Worm (Caenorhabditis elegans): ENCODE measurements around the gene str-170.
A peak's percentile ranks its signal among the peaks of the same experiment; 100 is the strongest.

Gene str-170

DNA sequence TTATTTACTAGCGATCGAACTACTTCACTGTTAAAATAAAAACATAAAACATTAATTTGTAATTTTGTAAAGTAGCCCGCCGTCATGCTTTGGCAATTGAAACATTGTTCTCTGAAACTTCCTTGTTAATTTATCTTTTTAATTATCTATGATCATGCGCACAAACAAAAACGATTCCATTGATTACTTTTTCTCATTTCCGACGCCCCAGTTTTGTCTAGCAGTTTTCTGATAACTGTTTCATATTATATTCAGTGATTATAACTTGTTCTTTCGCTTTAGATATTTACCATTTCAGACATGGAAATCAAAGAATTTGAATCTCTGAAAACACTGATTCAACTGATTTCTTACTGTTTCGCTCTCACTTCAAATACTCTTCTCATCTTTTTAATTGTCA lies at the start of gene str-170:
str-170 (plus strand) TSS at position 301 of the 400 bp plus-strand sequence.
- no peak for TF ChIP-seq mep-1 (tag; optimal IDR thresholded peaks at IDR 0.05)
- no peak for TF ChIP-seq nhr-90 (tag; optimal IDR thresholded peaks at IDR 0.05; ENCODE audit: poor library complexity)
- no peak for TF ChIP-seq mdl-1 (tag; optimal IDR thresholded peaks at IDR 0.05)
- TF ChIP-seq fos-1 (tag; optimal IDR thresholded peaks at IDR 0.05), result no peak
- TF ChIP-seq blmp-1 (tag; optimal IDR thresholded peaks at IDR 0.05), result no peak
- TF ChIP-seq lin-14 (GFP tag; optimal IDR thresholded peaks at IDR 0.05), result no peak
- TF ChIP-seq ets-5 (GFP tag; IDR thresholded peaks at IDR 0.05), result no peak
- TF ChIP-seq ceh-88 (GFP tag; IDR thresholded peaks at IDR 0.05), result no peak
- no peak for TF ChIP-seq hlh-4 (tag; optimal IDR thresholded peaks at IDR 0.05)

DNA sequence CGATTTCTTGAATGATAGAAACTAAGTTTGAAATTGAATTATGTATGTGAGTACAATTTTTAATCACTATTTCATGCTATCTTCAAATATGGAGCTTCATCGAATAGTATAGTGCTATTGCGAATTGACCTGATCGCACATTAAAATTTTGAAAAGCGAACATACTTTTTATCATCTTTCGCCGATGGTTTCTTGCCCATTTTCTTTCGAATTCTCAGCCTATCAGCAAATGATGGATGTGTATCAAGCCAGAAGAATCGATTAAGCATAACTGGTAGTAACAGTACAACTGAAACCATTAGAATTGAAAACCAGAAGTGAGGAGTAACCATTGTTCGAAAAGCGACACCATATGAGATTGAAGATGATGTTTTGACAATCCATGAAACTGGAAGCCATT lies 47.6 kb upstream of the str-170 start:
- TF ChIP-seq unc-130 (tag; optimal IDR thresholded peaks at IDR 0.05), result no peak
- no peak for TF ChIP-seq swsn-7 (tag; optimal IDR thresholded peaks at IDR 0.05)
- TF ChIP-seq hlh-4 (tag; optimal IDR thresholded peaks at IDR 0.05), result no peak
- TF ChIP-seq nhr-71 (tag; optimal IDR thresholded peaks at IDR 0.05), result no peak
- no peak for TF ChIP-seq nhr-47 (tag; optimal IDR thresholded peaks at IDR 0.05)
- no peak for TF ChIP-seq ceh-88 (GFP tag; IDR thresholded peaks at IDR 0.05)

DNA sequence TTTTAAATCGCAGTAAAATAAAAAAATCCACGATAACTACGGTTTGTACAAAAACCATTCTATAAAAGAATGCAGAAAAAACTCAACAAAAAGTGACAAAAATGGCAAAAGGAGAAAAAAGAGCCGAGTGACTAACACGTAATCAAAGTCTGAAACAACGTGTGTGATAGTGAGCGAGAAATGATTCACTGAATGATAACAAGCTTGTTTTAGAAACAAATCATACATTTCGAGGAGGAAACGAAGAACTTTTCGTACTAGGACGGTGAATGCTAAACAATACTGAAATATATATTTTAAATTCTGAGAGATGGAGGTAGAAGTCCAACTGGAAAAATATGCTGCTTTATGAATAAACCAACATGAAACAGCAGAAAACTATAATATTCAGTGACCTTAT lies 35.2 kb upstream of the str-170 start:
- TF ChIP-seq elt-2 (tag; optimal IDR thresholded peaks at IDR 0.05) (peak; percentile 48), pqm-1 (tag; optimal IDR thresholded peaks at IDR 0.05) (no peak)

DNA sequence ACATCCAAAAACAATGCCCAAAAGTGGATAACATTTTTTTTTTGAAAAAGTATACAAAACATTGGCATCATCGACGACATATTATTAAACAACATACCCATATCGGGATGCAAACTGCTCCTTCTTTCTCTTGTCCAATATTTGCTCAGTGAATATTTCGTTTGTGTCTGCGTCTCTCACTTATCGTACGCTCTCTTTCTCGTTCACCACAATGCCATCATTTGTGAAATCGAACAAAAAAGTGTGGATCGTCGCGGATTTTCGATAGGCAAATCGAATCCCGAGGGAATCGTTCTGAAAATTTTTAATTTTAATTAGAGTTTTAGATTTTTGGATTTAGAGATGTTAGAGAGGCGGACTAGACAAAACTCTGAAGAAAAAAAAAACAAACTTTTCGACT lies 30.4 kb upstream of the str-170 start, which contains the start of gene tat-2:
tat-2 (minus strand) TSS at position 101 of the 400 bp plus-strand sequence.
- TF ChIP-seq F16B12.6 (tag; optimal IDR thresholded peaks at IDR 0.05), result no peak
- no peak for TF ChIP-seq pag-3 (tag; optimal IDR thresholded peaks at IDR 0.05; ENCODE audit: borderline replicate concordance, insufficient read depth)
- TF ChIP-seq egl-27 (tag; optimal IDR thresholded peaks at IDR 0.05), result no peak
- TF ChIP-seq skn-1 (tag; optimal IDR thresholded peaks at IDR 0.05), result no peak
- no peak for TF ChIP-seq mep-1 (tag; optimal IDR thresholded peaks at IDR 0.05)
- no peak for TF ChIP-seq zip-4 (GFP tag; optimal IDR thresholded peaks at IDR 0.05)
- TF ChIP-seq sup-37 (GFP tag; optimal IDR thresholded peaks at IDR 0.05), result no peak
- TF ChIP-seq unc-86 (tag; optimal IDR thresholded peaks at IDR 0.05), result no peak

DNA sequence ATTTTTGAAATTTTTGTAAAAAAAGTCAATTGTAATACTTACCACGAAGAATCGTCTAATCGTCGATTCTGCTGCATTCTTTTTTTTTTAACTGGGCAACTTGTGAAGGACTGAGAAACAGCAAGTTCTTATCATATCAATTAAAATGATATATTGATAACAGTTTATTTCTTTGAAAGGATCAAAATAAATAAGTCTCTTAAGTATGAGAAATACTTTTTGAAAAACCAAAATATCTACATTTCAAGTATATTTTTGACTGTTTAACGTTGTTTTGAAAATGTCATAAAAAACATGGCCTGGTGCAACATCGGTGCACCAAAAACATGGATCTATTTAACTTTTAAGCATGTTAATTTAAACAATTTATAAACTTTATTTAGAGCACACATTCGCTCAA lies 21.0 kb upstream of the str-170 start, which contains the start of gene Y17G9A.2:
Y17G9A.2 (minus strand) TSS at position 101 of the 400 bp plus-strand sequence.
- TF ChIP-seq efl-3 (GFP tag; optimal IDR thresholded peaks at IDR 0.05) (no peak), elt-3 (tag; optimal IDR thresholded peaks at IDR 0.05) (peak in 1 of 6 experiments; percentile 21)

DNA sequence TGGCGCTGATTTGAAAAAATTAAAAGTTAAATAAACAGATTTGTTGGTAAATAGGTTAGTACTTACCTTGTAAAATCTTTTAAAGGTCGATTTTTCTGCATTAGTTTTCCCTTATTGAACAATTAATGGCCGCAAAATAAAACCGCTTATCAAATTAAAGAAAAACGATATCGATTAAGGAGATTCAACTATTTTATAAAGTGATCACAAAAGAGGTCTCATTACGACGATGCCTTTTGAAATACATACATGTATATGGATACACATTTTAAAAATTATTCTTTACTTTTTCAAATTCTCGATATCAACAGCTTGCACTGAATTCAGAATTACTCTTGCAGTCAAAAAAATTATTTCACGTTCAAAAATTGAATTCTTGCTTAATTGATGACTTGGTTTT lies 18.6 kb upstream of the str-170 start, which contains the start of gene Y17G9A.3:
Y17G9A.3 (minus strand) TSS at position 101 of the 400 bp plus-strand sequence.
- TF ChIP-seq skn-1 (tag; optimal IDR thresholded peaks at IDR 0.05), result no peak
- TF ChIP-seq mdl-1 (tag; optimal IDR thresholded peaks at IDR 0.05), result no peak
- TF ChIP-seq irx-1 (tag; optimal IDR thresholded peaks at IDR 0.05), result no peak
- TF ChIP-seq lsy-2 (tag; optimal IDR thresholded peaks at IDR 0.05), result no peak
- no peak for TF ChIP-seq aha-1 (tag; optimal IDR thresholded peaks at IDR 0.05)
- no peak for TF ChIP-seq ztf-11 (tag; optimal IDR thresholded peaks at IDR 0.05)
- TF ChIP-seq egl-27 (tag; optimal IDR thresholded peaks at IDR 0.05), result no peak

DNA sequence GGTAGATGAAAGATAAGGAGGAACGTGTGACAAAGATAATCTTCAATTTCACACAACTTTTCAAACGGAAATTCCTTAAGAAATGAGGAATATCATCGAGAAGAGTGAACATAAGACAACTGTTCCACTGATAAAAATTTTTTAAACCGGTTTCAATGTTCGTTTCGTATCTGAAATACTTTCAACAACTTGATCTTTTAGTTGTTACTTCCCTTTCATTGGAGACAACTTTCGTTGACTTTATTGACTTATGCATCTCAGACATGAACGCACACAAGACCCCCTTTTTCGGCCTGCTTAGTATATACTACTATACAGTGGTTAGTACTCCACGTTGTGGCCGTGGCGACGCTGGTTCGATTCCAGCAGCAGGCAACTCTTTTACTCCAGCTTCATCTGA lies 15.8 kb upstream of the str-170 start, which contains the start of the genes Y17G9A.4 and str-173:
Y17G9A.4 (minus strand) TSS at position 101 of the 400 bp plus-strand sequence.
str-173 (plus strand) TSS at position 325 of the 400 bp plus-strand sequence.
- TF ChIP-seq ceh-88 (GFP tag; IDR thresholded peaks at IDR 0.05) (no peak), lsy-2 (tag; optimal IDR thresholded peaks at IDR 0.05) (no peak), jun-1 (tag; optimal IDR thresholded peaks at IDR 0.05) (no peak), F16B12.6 (tag; optimal IDR thresholded peaks at IDR 0.05) (no peak), fkh-8 (tag; optimal IDR thresholded peaks at IDR 0.05) (no peak), xbp-1 (tag; optimal IDR thresholded peaks at IDR 0.05) (no peak), unc-86 (tag; optimal IDR thresholded peaks at IDR 0.05) (no peak), nhr-19 (GFP tag; conservative IDR thresholded peaks at IDR 0.05) (no peak), C34B4.2 (tag; optimal IDR thresholded peaks at IDR 0.05) (no peak), nhr-11 (tag; optimal IDR thresholded peaks at IDR 0.05) (no peak), tlp-1 (tag; optimal IDR thresholded peaks at IDR 0.05) (no peak), ztf-4 (tag; optimal IDR thresholded peaks at IDR 0.05) (no peak), ces-1 (GFP tag; optimal IDR thresholded peaks at IDR 0.05) (no peak), unc-30 (tag; optimal IDR thresholded peaks at IDR 0.05) (no peak), nhr-47 (tag; optimal IDR thresholded peaks at IDR 0.05) (no peak), rnt-1 (tag; optimal IDR thresholded peaks at IDR 0.05) (no peak), aly-2 (tag; optimal IDR thresholded peaks at IDR 0.05) (no peak), lin-39 (tag; optimal IDR thresholded peaks at IDR 0.05) (no peak), nhr-28 (tag; optimal IDR thresholded peaks at IDR 0.05) (no peak)
